Worm (Caenorhabditis elegans) whole organism, L3 larva: Measurements from ENCODE around the gene ver-4.

Experiments used
- R02D3.7 ChIP-seq: fragments of 150-350 bp; optimal IDR thresholded peaks from 2 replicates; lab custom pipeline; 2014; ENCODE audit warnings: missing biosample characterization, missing genetic modification characterization
- aly-2 ChIP-seq: fragments of 150-350 bp; optimal IDR thresholded peaks from 2 replicates; lab custom pipeline; 2014; ENCODE audit warnings: missing biosample characterization, missing genetic modification characterization
- ama-1 ChIP-seq: fragments of 150-350 bp; optimal IDR thresholded peaks from 2 replicates; lab custom pipeline; 2018
- ceh-16 ChIP-seq: sonication (generic microtip); optimal IDR thresholded peaks from 2 replicates; lab custom pipeline; 2017; ENCODE audit warnings: missing biosample characterization, missing genetic modification characterization
- ceh-28 ChIP-seq: fragments of 150-350 bp; optimal IDR thresholded peaks from 2 replicates; lab custom pipeline; 2014; ENCODE audit warnings: missing biosample characterization, missing genetic modification reagents, missing genetic modification characterization
- ceh-82 ChIP-seq: fragments of 150-350 bp; optimal IDR thresholded peaks from 2 replicates; lab custom pipeline; 2014; ENCODE audit warnings: missing biosample characterization, missing genetic modification characterization
- egl-27 ChIP-seq: sonication (generic microtip); optimal IDR thresholded peaks from 4 replicates; lab custom pipeline; 2017; ENCODE audit warnings: missing biosample characterization, missing genetic modification reagents, missing genetic modification characterization
- elt-1 ChIP-seq: fragments of 150-350 bp; optimal IDR thresholded peaks from 2 replicates; lab custom pipeline; 2014; ENCODE audit warnings: missing biosample characterization, missing genetic modification characterization
- elt-2 ChIP-seq: sonication (generic microtip); optimal IDR thresholded peaks from 2 replicates; lab custom pipeline; 2016; ENCODE audit warnings: missing genetic modification reagents, mild to moderate bottlenecking, missing genetic modification characterization, missing compliant biosample characterization
- elt-3 ChIP-seq, 3 experiments: fragments of 150-350 bp in 1 of 3; sonication (generic microtip) in 2 of 3; optimal IDR thresholded peaks; 2 replicates in 2 of 3; 4 replicates in 1 of 3; lab custom pipeline; 2014 to 2017; ENCODE audit warnings: missing biosample characterization in 3 of 3, missing genetic modification characterization in 3 of 3
- eor-1 ChIP-seq, 2 experiments: fragments of 150-350 bp; optimal IDR thresholded peaks; 2 replicates each; lab custom pipeline; 2014 to 2018; ENCODE audit warnings: missing biosample characterization in 2 of 2, missing genetic modification characterization in 2 of 2
- fkh-10 ChIP-seq: sonication (generic microtip); optimal IDR thresholded peaks from 2 replicates; lab custom pipeline; 2017; ENCODE audit warnings: missing biosample characterization, missing genetic modification reagents, missing genetic modification characterization
- fos-1 ChIP-seq: fragments of 150-350 bp; optimal IDR thresholded peaks from 2 replicates; lab custom pipeline; 2014; ENCODE audit warnings: missing biosample characterization, missing genetic modification characterization
- jun-1 ChIP-seq: fragments of 150-350 bp; optimal IDR thresholded peaks from 2 replicates; lab custom pipeline; 2014; ENCODE audit warnings: missing biosample characterization, missing genetic modification reagents, missing genetic modification characterization
- lsy-12 ChIP-seq: sonication (generic microtip); optimal IDR thresholded peaks from 2 replicates; lab custom pipeline; 2016; ENCODE audit warnings: mild to moderate bottlenecking, missing genetic modification characterization, missing compliant biosample characterization
- nhr-11 ChIP-seq: fragments of 150-350 bp; optimal IDR thresholded peaks from 2 replicates; lab custom pipeline; 2014; ENCODE audit warnings: missing biosample characterization, missing genetic modification characterization
- nhr-12 ChIP-seq: fragments of 150-350 bp; optimal IDR thresholded peaks from 2 replicates; lab custom pipeline; 2014; ENCODE audit warnings: missing biosample characterization, missing genetic modification characterization
- nhr-23 ChIP-seq: fragments of 150-350 bp; optimal IDR thresholded peaks from 2 replicates; lab custom pipeline; 2014; ENCODE audit warnings: missing biosample characterization, missing genetic modification reagents, missing genetic modification characterization
- nhr-237 ChIP-seq: fragments of 150-350 bp; optimal IDR thresholded peaks from 2 replicates; lab custom pipeline; 2014; ENCODE audit warnings: missing biosample characterization, missing genetic modification characterization
- nhr-25 ChIP-seq: sonication (generic microtip); optimal IDR thresholded peaks from 2 replicates; lab custom pipeline; 2017; ENCODE audit warnings: missing biosample characterization, missing genetic modification characterization
- nhr-28 ChIP-seq: fragments of 150-350 bp; optimal IDR thresholded peaks from 2 replicates; lab custom pipeline; 2014; ENCODE audit warnings: missing biosample characterization, missing genetic modification characterization
- nhr-43 ChIP-seq: sonication (generic microtip); optimal IDR thresholded peaks from 2 replicates; lab custom pipeline; 2016; ENCODE audit warnings: mild to moderate bottlenecking, missing genetic modification characterization, missing compliant biosample characterization; ENCODE audit not compliant: poor library complexity, severe bottlenecking
- nhr-67 ChIP-seq: fragments of 150-350 bp; optimal IDR thresholded peaks from 2 replicates; lab custom pipeline; 2014; ENCODE audit warnings: missing biosample characterization, missing genetic modification characterization
- nhr-77 ChIP-seq: fragments of 150-350 bp; optimal IDR thresholded peaks from 2 replicates; lab custom pipeline; 2014; ENCODE audit warnings: missing biosample characterization, missing genetic modification characterization
- pha-4 ChIP-seq: fragments of 150-350 bp; optimal IDR thresholded peaks from 2 replicates; lab custom pipeline; 2014; ENCODE audit warnings: missing biosample characterization, missing genetic modification reagents, missing genetic modification characterization
- pqm-1 ChIP-seq: fragments of 150-350 bp; optimal IDR thresholded peaks from 2 replicates; lab custom pipeline; 2017; ENCODE audit warnings: missing biosample characterization, missing genetic modification characterization, inconsistent platforms
- sea-2 ChIP-seq: fragments of 150-350 bp; sonication (generic microtip); optimal IDR thresholded peaks from 4 replicates; lab custom pipeline; 2014; ENCODE audit warnings: missing biosample characterization, missing genetic modification reagents, missing genetic modification characterization
- skn-1 ChIP-seq: fragments of 150-350 bp; optimal IDR thresholded peaks from 2 replicates; lab custom pipeline; 2014; ENCODE audit warnings: missing biosample characterization, missing genetic modification characterization
- tbx-2 ChIP-seq: sonication (generic microtip); optimal IDR thresholded peaks from 2 replicates; lab custom pipeline; 2016; ENCODE audit warnings: mild to moderate bottlenecking, missing genetic modification characterization, missing compliant biosample characterization
- unc-62 ChIP-seq: fragments of 150-350 bp; sonication (generic microtip); optimal IDR thresholded peaks from 4 replicates; lab custom pipeline; 2014; ENCODE audit warnings: missing biosample characterization, missing genetic modification reagents, missing genetic modification characterization
- zag-1 ChIP-seq: fragments of 150-350 bp; optimal IDR thresholded peaks from 2 replicates; lab custom pipeline; 2014; ENCODE audit warnings: missing biosample characterization, missing genetic modification characterization

ver-4 gene

ce11 chrX:10990855-10991176, 8.7 kb downstream of the ver-4 start:
- TF ChIP-seq nhr-28 = no peak
- no peak for TF ChIP-seq sea-2 (GFP tag; lab: Kevin White, UChicago)
- no peak for TF ChIP-seq elt-1 (tag; lab: Kevin White, UChicago)
- TF ChIP-seq nhr-12 (tag; lab: Kevin White, UChicago) = no peak
- no peak for TF ChIP-seq R02D3.7 (tag; lab: Kevin White, UChicago)
- no peak for TF ChIP-seq lsy-12 (tag; lab: Kevin White, UChicago)
- TF ChIP-seq nhr-11 (tag; lab: Kevin White, UChicago) = no peak

- TF ChIP-seq ama-1 (lab: Kevin White, UChicago) (no peak), elt-3 (tag; optimal IDR thresholded peaks at IDR 0.05; lab: Kevin White, UChicago) (peak in 1 of 3 experiments; percentile 85), fos-1 (tag; lab: Kevin White, UChicago) (no peak), unc-62 (GFP tag; lab: Kevin White, UChicago) (no peak), pha-4 (tag; lab: Kevin White, UChicago) (peak; percentile 5)
- TF ChIP-seq, all 47 proteins: peak for 2
These were observed 9.4 kb downstream of the ver-4 start for ce11 chrX:10991352-10992172.

ce11 chrX:10992177-10992576, 10.0 kb downstream of the ver-4 start, which contains the start of gene ver-3:
Gene ver-3 (plus strand): TSS chrX:10992477.
- TF ChIP-seq egl-27 (tag; lab: Kevin White, UChicago) = no peak
- TF ChIP-seq aly-2 = no peak
- TF ChIP-seq, all 47 proteins: peak for 0

DNA sequence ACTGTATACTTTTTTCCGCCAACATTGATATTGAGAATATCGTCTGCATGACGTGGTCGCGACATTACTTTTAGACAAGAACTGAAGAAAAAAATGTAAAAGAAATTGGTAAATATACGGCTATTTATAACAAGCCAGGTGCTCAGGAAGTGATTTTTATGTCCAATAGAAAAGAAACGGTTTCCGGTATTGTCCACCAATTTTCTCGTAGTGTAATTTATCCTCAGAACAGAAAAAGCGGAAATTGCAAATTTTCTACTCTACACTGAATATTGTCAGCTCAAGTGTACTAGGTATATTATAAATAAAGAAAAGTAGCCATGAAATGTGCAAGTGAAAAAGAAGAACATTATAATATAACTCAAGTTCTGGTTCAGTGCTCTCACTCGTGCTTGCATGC, 17.0 kb downstream of the ver-4 start, which contains the start of gene F59F3.6:
Gene F59F3.6, minus strand, starts transcription at position 101 of the 400 bp plus-strand sequence.
- TF ChIP-seq tbx-2 (tag; lab: Kevin White, UChicago) (peak; percentile 38), fkh-10 (GFP tag; lab: Kevin White, UChicago) (no peak)

ce11 chrX:11001750-11002149, 19.6 kb downstream of the ver-4 start, which contains the start of gene col-177:
Gene col-177 (minus strand): TSS chrX:11001850.
- TF ChIP-seq nhr-237 (tag; lab: Kevin White, UChicago) (no peak), ceh-16 (tag; lab: Kevin White, UChicago) (no peak), zag-1 (tag; lab: Kevin White, UChicago) (no peak), fos-1 (tag; lab: Kevin White, UChicago) (no peak), nhr-11 (tag; lab: Kevin White, UChicago) (no peak)

- TF ChIP-seq skn-1 = no peak
- no peak for TF ChIP-seq ceh-28 (tag; lab: Kevin White, UChicago)
- TF ChIP-seq nhr-77 (tag; lab: Kevin White, UChicago) = no peak
- TF ChIP-seq aly-2 = no peak
- no peak for TF ChIP-seq zag-1 (tag; lab: Kevin White, UChicago)
- no peak for TF ChIP-seq nhr-25 (tag; lab: Kevin White, UChicago)
- TF ChIP-seq egl-27 (tag; lab: Kevin White, UChicago) = no peak
- TF ChIP-seq nhr-12 (tag; lab: Kevin White, UChicago) = no peak
- TF ChIP-seq ceh-82 (tag; lab: Kevin White, UChicago) = no peak
- TF ChIP-seq pqm-1 (tag; lab: Kevin White, UChicago) = no peak
- no peak for TF ChIP-seq nhr-67
- TF ChIP-seq eor-1 (tag; optimal IDR thresholded peaks at IDR 0.05; lab: Kevin White, UChicago) = no peak
- no peak for TF ChIP-seq jun-1 (tag; lab: Kevin White, UChicago)
- no peak for TF ChIP-seq nhr-43
These were observed 21.6 kb downstream of the ver-4 start for ce11 chrX:11003701-11004100.

ce11 chrX:11007393-11007792, 25.2 kb downstream of the ver-4 start:
- TF ChIP-seq pqm-1 (tag; lab: Kevin White, UChicago) (peak; percentile 50), nhr-23 (no peak), elt-2 (peak; percentile 58)
- TF ChIP-seq, all 47 proteins: peak for 2
